Fruit fly (Drosophila melanogaster) Kc167 (cell line): ENCODE results near the gene eIF2A.

ENCODE experiments used
- Myc ChIP-seq: fragments of >200 bp; optimal IDR thresholded peaks from 2 replicates; lab custom pipeline; 2017; ENCODE audit warnings: missing external identifiers
- h ChIP-seq: fragments of >200 bp; optimal IDR thresholded peaks from 3 replicates; lab custom pipeline; 2018; ENCODE audit warnings: missing external identifiers
- ttk ChIP-seq: sonication (Bioruptor generic); optimal IDR thresholded peaks from 2 replicates; lab custom pipeline; 2017; ENCODE audit warnings: missing external identifiers

DNA sequence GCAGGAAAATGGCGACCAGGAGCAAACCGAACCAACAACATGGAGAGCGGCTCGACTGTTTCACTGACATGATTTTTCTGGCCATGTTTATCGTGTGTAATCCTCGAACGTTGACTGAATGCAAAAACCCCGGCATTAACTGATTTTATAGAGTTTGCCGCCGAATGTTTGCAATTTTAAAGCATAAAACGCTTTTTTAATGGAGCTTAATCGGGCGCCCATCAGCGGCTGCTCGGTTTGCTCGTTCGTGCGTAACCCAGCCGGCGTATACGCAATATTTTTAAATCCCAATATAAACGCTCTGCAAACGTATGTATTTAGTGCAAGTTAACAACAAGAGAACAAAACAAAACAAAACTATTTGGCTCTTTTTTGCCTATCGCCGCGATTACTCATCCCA, 17.7 kb downstream of the eIF2A start, which contains the start of gene CG14563:
- TF ChIP-seq Myc (no peak), h (lab: Kevin White, UChicago) (no peak), ttk (lab: Kevin White, UChicago) (no peak)
